Fruit fly (Drosophila melanogaster) whole organism, wandering third instar larva: ENCODE results near the gene Nrx-IV.

Source experiments
- Abd-B ChIP-seq: fragments of >200 bp; optimal IDR thresholded peaks from 2 replicates; lab custom pipeline; 2017; ENCODE audit warnings: missing biosample characterization, missing genetic modification characterization
- CG32264 ChIP-seq: fragments of 200-800 bp; sonication (Bioruptor generic); optimal IDR thresholded peaks from 2 replicates; lab custom pipeline; 2016; ENCODE audit warnings: missing biosample characterization, missing genetic modification characterization
- CG9705 ChIP-seq: fragments of 200-800 bp; sonication (Bioruptor generic); optimal IDR thresholded peaks from 2 replicates; lab custom pipeline; 2018; ENCODE audit warnings: missing biosample characterization, mild to moderate bottlenecking, missing genetic modification characterization
- CrebA ChIP-seq: fragments of 200-800 bp; sonication (Bioruptor generic); optimal IDR thresholded peaks from 2 replicates; lab custom pipeline; 2016; ENCODE audit warnings: missing biosample characterization, mild to moderate bottlenecking, missing genetic modification characterization, borderline replicate concordance
- Dfd ChIP-seq: fragments of >200 bp; optimal IDR thresholded peaks from 2 replicates; lab custom pipeline; 2017; ENCODE audit warnings: missing biosample characterization, missing genetic modification characterization
- Dif ChIP-seq: fragments of 200-275, 200-300 bp; sonication (Bioruptor generic); optimal IDR thresholded peaks from 2 replicates; lab custom pipeline; 2018; ENCODE audit warnings: missing biosample characterization, missing genetic modification characterization; ENCODE audit not compliant: partially characterized antibody
- HLH106 ChIP-seq: fragments of 200-800 bp; optimal IDR thresholded peaks from 3 replicates; lab custom pipeline; 2019; ENCODE audit warnings: missing biosample characterization, mild to moderate bottlenecking, missing genetic modification characterization, moderate library complexity
- Hnf4 ChIP-seq: fragments of 200-800 bp; sonication (Bioruptor generic); optimal IDR thresholded peaks from 2 replicates; lab custom pipeline; 2016; ENCODE audit warnings: missing biosample characterization, mild to moderate bottlenecking, missing genetic modification characterization
- Hr78 ChIP-seq: fragments of >200 bp; optimal IDR thresholded peaks from 2 replicates; lab custom pipeline; 2017; ENCODE audit warnings: missing biosample characterization, missing genetic modification characterization
- Hr83 ChIP-seq: fragments of 200-300 bp; sonication (Bioruptor generic); optimal IDR thresholded peaks from 2 replicates; lab custom pipeline; 2016; ENCODE audit warnings: missing biosample characterization, mild to moderate bottlenecking, missing genetic modification characterization, moderate library complexity; ENCODE audit not compliant: poor library complexity, severe bottlenecking
- Jra ChIP-seq: sonication (Bioruptor generic); optimal IDR thresholded peaks from 2 replicates; lab custom pipeline; 2016; ENCODE audit warnings: missing biosample characterization, missing genetic modification characterization
- Mio ChIP-seq: sonication (Bioruptor generic); optimal IDR thresholded peaks from 2 replicates; lab custom pipeline; 2016; ENCODE audit warnings: missing biosample characterization, missing genetic modification characterization
- Myc ChIP-seq: fragments of >200 bp; optimal IDR thresholded peaks from 2 replicates; lab custom pipeline; 2017
- N ChIP-seq: fragments of >200 bp; optimal IDR thresholded peaks from 2 replicates; lab custom pipeline; 2018; ENCODE audit warnings: missing biosample characterization, missing external identifiers, missing genetic modification characterization
- OdsH ChIP-seq: fragments of 200-800 bp; sonication (Bioruptor generic); optimal IDR thresholded peaks from 2 replicates; lab custom pipeline; 2016; ENCODE audit warnings: missing biosample characterization, mild to moderate bottlenecking, missing genetic modification characterization
- Rel ChIP-seq, 2 experiments: fragments of 200-800 bp; sonication (Bioruptor generic) in 1 of 2; optimal IDR thresholded peaks; 2 replicates in 1 of 2; 3 replicates in 1 of 2; lab custom pipeline; 2016 to 2019; ENCODE audit warnings: mild to moderate bottlenecking in 2 of 2, missing biosample characterization in 2 of 2, missing genetic modification characterization in 2 of 2, moderate library complexity in 1 of 2
- Sp1 ChIP-seq: fragments of 200-800 bp; sonication (Bioruptor generic); optimal IDR thresholded peaks from 3 replicates; lab custom pipeline; 2019; ENCODE audit warnings: missing biosample characterization, mild to moderate bottlenecking, missing genetic modification characterization, moderate library complexity
- Vsx2 ChIP-seq: fragments of 200-300, 225-300 bp; sonication (Bioruptor generic); optimal IDR thresholded peaks from 2 replicates; lab custom pipeline; 2018; ENCODE audit warnings: missing biosample characterization, missing genetic modification characterization; ENCODE audit not compliant: partially characterized antibody
- br ChIP-seq: fragments of 200-800 bp; sonication (Bioruptor generic); optimal IDR thresholded peaks from 2 replicates; lab custom pipeline; 2016; ENCODE audit warnings: missing biosample characterization, missing genetic modification characterization
- brk ChIP-seq: fragments of 200-800 bp; sonication (Bioruptor generic); optimal IDR thresholded peaks from 2 replicates; lab custom pipeline; 2016; ENCODE audit warnings: missing biosample characterization, mild to moderate bottlenecking, missing genetic modification characterization
- dl ChIP-seq, 2 experiments: fragments of 175-275, 200-275 bp in 1 of 2; fragments of 200-275 bp in 1 of 2; sonication (Bioruptor generic); optimal IDR thresholded peaks; lab custom pipeline; 2018; ENCODE audit warnings: mild to moderate bottlenecking in 2 of 2, missing biosample characterization in 2 of 2, missing genetic modification characterization in 2 of 2, moderate library complexity in 2 of 2; ENCODE audit not compliant: partially characterized antibody in 2 of 2, insufficient read depth in 1 of 2
- dmrt93B ChIP-seq: fragments of 200-800 bp; sonication (Bioruptor generic); optimal IDR thresholded peaks from 2 replicates; lab custom pipeline; 2018; ENCODE audit warnings: missing biosample characterization, mild to moderate bottlenecking, missing genetic modification characterization
- dsf ChIP-seq: sonication (Bioruptor generic); optimal IDR thresholded peaks from 2 replicates; lab custom pipeline; 2016; ENCODE audit warnings: missing biosample characterization, missing genetic modification characterization, borderline replicate concordance
- ey ChIP-seq: fragments of 200-800 bp; sonication (Bioruptor generic); optimal IDR thresholded peaks from 2 replicates; lab custom pipeline; 2016; ENCODE audit warnings: missing biosample characterization, missing genetic modification characterization
- foxo ChIP-seq, 2 experiments: fragments of 200-800 bp; sonication (Bioruptor generic); optimal IDR thresholded peaks; 2 replicates in 1 of 2; 3 replicates in 1 of 2; lab custom pipeline; 2016 to 2017; ENCODE audit warnings: missing biosample characterization in 2 of 2, missing genetic modification characterization in 2 of 2
- fru ChIP-seq: fragments of 200-800 bp; sonication (Bioruptor generic); optimal IDR thresholded peaks from 3 replicates; lab custom pipeline; 2016; ENCODE audit warnings: missing biosample characterization, mild to moderate bottlenecking, missing genetic modification characterization
- h ChIP-seq: fragments of 200-800 bp; sonication (Bioruptor generic); optimal IDR thresholded peaks from 3 replicates; lab custom pipeline; 2016; ENCODE audit warnings: missing biosample characterization, mild to moderate bottlenecking, missing genetic modification characterization
- jim ChIP-seq: fragments of 175-275, 200-325 bp; sonication (Bioruptor generic); optimal IDR thresholded peaks from 2 replicates; lab custom pipeline; 2016; ENCODE audit warnings: missing biosample characterization, mild to moderate bottlenecking, missing genetic modification characterization
- lola ChIP-seq: fragments of >200 bp; optimal IDR thresholded peaks from 2 replicates; lab custom pipeline; 2017; ENCODE audit warnings: missing biosample characterization, missing genetic modification characterization
- pan ChIP-seq: fragments of >200 bp; optimal IDR thresholded peaks from 2 replicates; lab custom pipeline; 2017
- psq ChIP-seq: fragments of 200-800 bp; sonication (Bioruptor generic); optimal IDR thresholded peaks from 3 replicates; lab custom pipeline; 2017; ENCODE audit warnings: missing biosample characterization, mild to moderate bottlenecking, missing genetic modification characterization, moderate library complexity
- rgr ChIP-seq: fragments of 200-800 bp; sonication (Bioruptor generic); optimal IDR thresholded peaks from 3 replicates; lab custom pipeline; 2016; ENCODE audit warnings: missing biosample characterization, mild to moderate bottlenecking, missing genetic modification characterization
- sage ChIP-seq: fragments of 200-800 bp; sonication (Bioruptor generic); optimal IDR thresholded peaks from 2 replicates; lab custom pipeline; 2016; ENCODE audit warnings: missing biosample characterization, mild to moderate bottlenecking, missing genetic modification characterization
- sv ChIP-seq: fragments of 200-800 bp; sonication (Bioruptor generic); optimal IDR thresholded peaks from 3 replicates; lab custom pipeline; 2016; ENCODE audit warnings: missing biosample characterization, missing genetic modification characterization
- tai ChIP-seq: sonication (Bioruptor generic); optimal IDR thresholded peaks from 2 replicates; lab custom pipeline; 2016; ENCODE audit warnings: missing biosample characterization, missing genetic modification characterization
- usp ChIP-seq: fragments of >200 bp; optimal IDR thresholded peaks from 2 replicates; lab custom pipeline; 2017; ENCODE audit warnings: missing biosample characterization, missing genetic modification characterization
- woc ChIP-seq: sonication (Bioruptor generic); optimal IDR thresholded peaks from 2 replicates; lab custom pipeline; 2016; ENCODE audit warnings: missing biosample characterization, mild to moderate bottlenecking, missing genetic modification characterization

Nrx-IV gene

DNA sequence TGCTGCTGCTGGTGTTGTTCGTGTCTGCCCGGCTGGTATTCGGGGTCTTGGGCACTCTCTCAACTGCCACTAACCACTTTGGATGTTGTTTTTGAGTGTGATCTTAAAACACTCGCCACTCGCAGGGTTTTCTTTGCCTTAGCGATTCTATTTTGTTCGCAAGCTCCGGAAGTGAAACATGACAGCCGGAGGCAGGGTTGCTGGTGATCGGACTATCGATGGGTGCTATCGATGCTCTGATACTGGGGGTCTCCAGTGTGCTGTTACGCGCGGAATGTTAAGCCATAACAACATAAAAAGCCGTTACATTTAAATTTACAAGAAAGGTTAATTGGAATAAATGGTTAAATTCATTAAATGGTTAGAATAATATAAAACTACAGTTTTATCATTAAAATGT lies 21.3 kb upstream of the Nrx-IV start, which contains the start of gene yps:
Gene yps (minus strand): TSS at position 176 of the 400 bp plus-strand sequence.
- TF ChIP-seq ey (GFP tag; lab: Kevin White, UChicago) (peak; percentile 67), lola (no peak), CG9705 (GFP tag; lab: Kevin White, UChicago) (peak; percentile 95), Hr78 (GFP tag; lab: Kevin White, UChicago) (no peak), dmrt93B (GFP tag; lab: Kevin White, UChicago) (peak; percentile 93), Jra (GFP tag; lab: Kevin White, UChicago) (peak; percentile 68), fru (GFP tag; lab: Kevin White, UChicago) (peak; percentile 86), woc (GFP tag; lab: Kevin White, UChicago) (peak; percentile 32), Hr83 (GFP tag; lab: Kevin White, UChicago) (peak; percentile 99), br (GFP tag; lab: Kevin White, UChicago) (peak; percentile 93), tai (GFP tag; lab: Kevin White, UChicago) (no peak), Myc (lab: Kevin White, UChicago) (peak; percentile 18), h (peak; percentile 92), dsf (GFP tag; lab: Kevin White, UChicago) (peak; percentile 6), Mio (GFP tag; lab: Kevin White, UChicago) (peak; percentile 80), sage (peak; percentile 84), HLH106 (tag; lab: Kevin White, UChicago) (peak; percentile 86), CrebA (GFP tag; lab: Kevin White, UChicago) (no peak), sv (peak; percentile 79), dl (GFP tag; optimal IDR thresholded peaks at IDR 0.05; lab: Kevin White, UChicago; ENCODE audit: insufficient read depth in 1 of 2, partially characterized antibody in 2 of 2) (no peak), rgr (GFP tag; lab: Kevin White, UChicago) (peak; percentile 97), Dfd (GFP tag; lab: Kevin White, UChicago) (no peak), OdsH (peak; percentile 90), Abd-B (GFP tag; lab: Kevin White, UChicago) (no peak), psq (GFP tag; lab: Kevin White, UChicago) (peak; percentile 72), brk (GFP tag; lab: Kevin White, UChicago) (peak; percentile 84), foxo (GFP tag; optimal IDR thresholded peaks at IDR 0.05; lab: Kevin White, UChicago) (peak; percentile 25 to 86), Sp1 (GFP tag; lab: Kevin White, UChicago) (peak; percentile 92), Hnf4 (peak; percentile 85), CG32264 (peak; percentile 89), Rel (GFP tag; optimal IDR thresholded peaks at IDR 0.05; lab: Kevin White, UChicago) (no peak), Rel (tag; optimal IDR thresholded peaks at IDR 0.05; lab: Kevin White, UChicago) (peak; percentile 77)
- TF ChIP-seq, all 38 proteins: peak for 24

DNA sequence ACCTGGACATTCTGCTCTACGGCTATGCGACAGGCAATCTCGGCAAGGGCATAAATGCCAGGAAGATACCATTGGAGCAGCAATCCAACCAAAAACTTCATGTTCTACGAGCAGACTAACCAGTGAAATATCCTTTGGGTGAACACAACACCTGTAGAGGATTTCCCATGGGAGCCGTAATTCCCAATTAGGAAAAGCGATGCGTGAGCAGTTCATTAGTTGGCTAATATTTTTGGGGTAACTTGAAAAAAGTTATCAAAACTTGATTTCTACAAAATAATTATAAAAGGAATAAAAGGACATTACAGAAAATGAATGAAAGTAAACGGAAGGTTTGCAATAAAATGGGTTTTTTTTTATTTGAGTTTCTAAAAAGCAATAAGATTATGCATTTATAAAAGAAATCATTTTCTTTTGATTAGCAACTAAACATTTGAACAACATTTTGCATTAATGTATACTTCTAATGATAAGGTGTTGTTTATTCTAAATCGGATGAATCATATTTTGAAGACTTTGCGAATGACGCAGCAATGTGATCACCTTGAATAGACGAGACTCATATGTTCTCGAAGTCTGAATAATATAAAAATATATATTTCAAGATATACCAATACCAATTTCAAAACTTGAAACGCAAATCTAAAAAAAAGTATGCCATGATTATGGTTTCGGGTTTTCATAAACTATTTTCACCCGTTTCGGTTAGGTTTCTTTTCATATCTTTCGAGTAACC lies 18.9 kb upstream of the Nrx-IV start, which contains the start of the genes Ir68b and CG34241:
Gene Ir68b (minus strand): TSS at position 101 of the 736 bp plus-strand sequence.
Gene CG34241 (plus strand): TSS at position 686 of the 736 bp plus-strand sequence.
- TF ChIP-seq foxo (GFP tag; optimal IDR thresholded peaks at IDR 0.05; lab: Kevin White, UChicago) = no peak
- TF ChIP-seq psq (GFP tag; lab: Kevin White, UChicago) = no peak
- no peak for TF ChIP-seq CG32264

DNA sequence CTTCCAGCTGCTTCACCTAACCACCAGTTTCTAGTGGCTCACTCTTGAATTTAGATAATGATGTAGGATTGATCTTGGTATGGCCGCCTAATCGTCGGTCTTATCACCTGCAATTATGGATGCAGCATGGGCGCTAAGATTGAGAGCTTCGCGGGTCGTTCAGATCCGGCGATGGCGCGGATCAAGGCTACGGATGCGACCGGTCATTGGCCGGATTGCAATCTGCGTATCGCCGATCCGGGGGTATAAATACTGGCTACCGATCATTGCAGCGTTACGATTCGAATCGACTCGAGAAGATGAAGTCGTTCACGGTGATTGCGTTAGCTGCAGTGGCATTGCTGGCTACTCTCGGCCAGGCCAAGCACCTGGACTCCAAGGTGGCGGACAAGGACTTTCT lies 17.2 kb upstream of the Nrx-IV start, which contains the start of gene Lsp2:
Gene Lsp2 (plus strand): TSS at position 283 of the 400 bp plus-strand sequence.
- no peak for TF ChIP-seq OdsH
- peak; percentile 0 for TF ChIP-seq Hnf4
- TF ChIP-seq, all 38 proteins: peak for 1

DNA sequence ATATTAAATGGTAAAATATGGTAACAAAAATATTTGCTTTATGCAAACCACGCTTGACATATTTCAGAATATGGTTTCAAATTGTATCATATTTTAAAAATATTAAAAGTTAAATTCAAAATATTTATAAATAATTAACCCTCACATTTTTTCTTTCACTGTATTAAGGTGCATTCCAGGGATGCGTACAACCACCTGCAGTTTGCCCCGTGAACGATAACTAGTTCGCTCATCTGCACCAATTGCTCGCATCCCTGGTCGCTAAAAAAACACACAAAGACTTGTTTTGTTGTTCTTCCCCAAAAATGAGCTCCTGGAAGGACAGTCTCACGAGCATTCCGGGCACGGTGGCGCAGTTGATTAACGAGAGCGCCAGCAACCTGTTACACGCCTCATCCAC lies 14.4 kb upstream of the Nrx-IV start, which contains the start of gene DEF8:
Gene DEF8 (plus strand): TSS at position 229 of the 400 bp plus-strand sequence.
- peak; percentile 52 for TF ChIP-seq CG9705 (GFP tag; lab: Kevin White, UChicago)
- peak; percentile 85 for TF ChIP-seq Sp1 (GFP tag; lab: Kevin White, UChicago)
- TF ChIP-seq Vsx2 (GFP tag; lab: Kevin White, UChicago) = no peak
- no peak for TF ChIP-seq jim (GFP tag; lab: Kevin White, UChicago)
- TF ChIP-seq OdsH = peak; percentile 78
- no peak for TF ChIP-seq Dif (GFP tag; lab: Kevin White, UChicago)
- TF ChIP-seq Hr78 (GFP tag; lab: Kevin White, UChicago) = no peak
- TF ChIP-seq CrebA (GFP tag; lab: Kevin White, UChicago) = no peak
- no peak for TF ChIP-seq pan
- peak; percentile 58 for TF ChIP-seq h
- no peak for TF ChIP-seq usp
- peak; percentile 78 for TF ChIP-seq rgr (GFP tag; lab: Kevin White, UChicago)
- no peak for TF ChIP-seq dsf (GFP tag; lab: Kevin White, UChicago)
- TF ChIP-seq lola = no peak
- TF ChIP-seq tai (GFP tag; lab: Kevin White, UChicago) = no peak
- TF ChIP-seq N = no peak
- TF ChIP-seq woc (GFP tag; lab: Kevin White, UChicago) = peak; percentile 71
- peak; percentile 37 for TF ChIP-seq br (GFP tag; lab: Kevin White, UChicago)
- peak; percentile 38 for TF ChIP-seq ey (GFP tag; lab: Kevin White, UChicago)
- TF ChIP-seq sage = no peak
- TF ChIP-seq HLH106 (tag; lab: Kevin White, UChicago) = peak; percentile 84
- TF ChIP-seq Mio (GFP tag; lab: Kevin White, UChicago) = no peak
- no peak for TF ChIP-seq dl (GFP tag; optimal IDR thresholded peaks at IDR 0.05; lab: Kevin White, UChicago; ENCODE audit: insufficient read depth in 1 of 2, partially characterized antibody in 2 of 2)
- TF ChIP-seq Dfd (GFP tag; lab: Kevin White, UChicago) = no peak
- TF ChIP-seq Jra (GFP tag; lab: Kevin White, UChicago) = no peak
- TF ChIP-seq sv = peak; percentile 30
- peak; percentile 78 for TF ChIP-seq Hr83 (GFP tag; lab: Kevin White, UChicago)
- TF ChIP-seq fru (GFP tag; lab: Kevin White, UChicago) = peak; percentile 65
- TF ChIP-seq brk (GFP tag; lab: Kevin White, UChicago) = peak; percentile 24
- no peak for TF ChIP-seq CG32264
